Fruit fly (Drosophila melanogaster) whole organism, wandering third instar larva: ENCODE results near the gene cert.

Experiments used
- Abd-B ChIP-seq: fragments of >200 bp; optimal IDR thresholded peaks from 2 replicates; lab custom pipeline; 2017; ENCODE audit warnings: missing biosample characterization, missing genetic modification characterization
- CG32264 ChIP-seq: fragments of 200-800 bp; sonication (Bioruptor generic); optimal IDR thresholded peaks from 2 replicates; lab custom pipeline; 2016; ENCODE audit warnings: missing biosample characterization, missing genetic modification characterization
- CG9705 ChIP-seq: fragments of 200-800 bp; sonication (Bioruptor generic); optimal IDR thresholded peaks from 2 replicates; lab custom pipeline; 2018; ENCODE audit warnings: missing biosample characterization, mild to moderate bottlenecking, missing genetic modification characterization
- CrebA ChIP-seq: fragments of 200-800 bp; sonication (Bioruptor generic); optimal IDR thresholded peaks from 2 replicates; lab custom pipeline; 2016; ENCODE audit warnings: missing biosample characterization, mild to moderate bottlenecking, missing genetic modification characterization, borderline replicate concordance
- Dfd ChIP-seq: fragments of >200 bp; optimal IDR thresholded peaks from 2 replicates; lab custom pipeline; 2017; ENCODE audit warnings: missing biosample characterization, missing genetic modification characterization
- Dif ChIP-seq: fragments of 200-275, 200-300 bp; sonication (Bioruptor generic); optimal IDR thresholded peaks from 2 replicates; lab custom pipeline; 2018; ENCODE audit warnings: missing biosample characterization, missing genetic modification characterization; ENCODE audit not compliant: partially characterized antibody
- GATAd ChIP-seq: sonication (Bioruptor generic); optimal IDR thresholded peaks from 2 replicates; lab custom pipeline; 2016; ENCODE audit warnings: missing biosample characterization, missing genetic modification characterization
- HLH106 ChIP-seq: fragments of 200-800 bp; optimal IDR thresholded peaks from 3 replicates; lab custom pipeline; 2019; ENCODE audit warnings: missing biosample characterization, mild to moderate bottlenecking, missing genetic modification characterization, moderate library complexity
- Hnf4 ChIP-seq: fragments of 200-800 bp; sonication (Bioruptor generic); optimal IDR thresholded peaks from 2 replicates; lab custom pipeline; 2016; ENCODE audit warnings: missing biosample characterization, mild to moderate bottlenecking, missing genetic modification characterization
- Hr83 ChIP-seq: fragments of 200-300 bp; sonication (Bioruptor generic); optimal IDR thresholded peaks from 2 replicates; lab custom pipeline; 2016; ENCODE audit warnings: missing biosample characterization, mild to moderate bottlenecking, missing genetic modification characterization, moderate library complexity; ENCODE audit not compliant: poor library complexity, severe bottlenecking
- Jra ChIP-seq: sonication (Bioruptor generic); optimal IDR thresholded peaks from 2 replicates; lab custom pipeline; 2016; ENCODE audit warnings: missing biosample characterization, missing genetic modification characterization
- Mio ChIP-seq: sonication (Bioruptor generic); optimal IDR thresholded peaks from 2 replicates; lab custom pipeline; 2016; ENCODE audit warnings: missing biosample characterization, missing genetic modification characterization
- Myc ChIP-seq: fragments of >200 bp; optimal IDR thresholded peaks from 2 replicates; lab custom pipeline; 2017
- N ChIP-seq: fragments of >200 bp; optimal IDR thresholded peaks from 2 replicates; lab custom pipeline; 2018; ENCODE audit warnings: missing biosample characterization, missing external identifiers, missing genetic modification characterization
- OdsH ChIP-seq: fragments of 200-800 bp; sonication (Bioruptor generic); optimal IDR thresholded peaks from 2 replicates; lab custom pipeline; 2016; ENCODE audit warnings: missing biosample characterization, mild to moderate bottlenecking, missing genetic modification characterization
- Sp1 ChIP-seq: fragments of 200-800 bp; sonication (Bioruptor generic); optimal IDR thresholded peaks from 3 replicates; lab custom pipeline; 2019; ENCODE audit warnings: missing biosample characterization, mild to moderate bottlenecking, missing genetic modification characterization, moderate library complexity
- Vsx2 ChIP-seq: fragments of 200-300, 225-300 bp; sonication (Bioruptor generic); optimal IDR thresholded peaks from 2 replicates; lab custom pipeline; 2018; ENCODE audit warnings: missing biosample characterization, missing genetic modification characterization; ENCODE audit not compliant: partially characterized antibody
- br ChIP-seq: fragments of 200-800 bp; sonication (Bioruptor generic); optimal IDR thresholded peaks from 2 replicates; lab custom pipeline; 2016; ENCODE audit warnings: missing biosample characterization, missing genetic modification characterization
- brk ChIP-seq: fragments of 200-800 bp; sonication (Bioruptor generic); optimal IDR thresholded peaks from 2 replicates; lab custom pipeline; 2016; ENCODE audit warnings: missing biosample characterization, mild to moderate bottlenecking, missing genetic modification characterization
- dl ChIP-seq, 2 experiments: fragments of 175-275, 200-275 bp in 1 of 2; fragments of 200-275 bp in 1 of 2; sonication (Bioruptor generic); optimal IDR thresholded peaks; lab custom pipeline; 2018; ENCODE audit warnings: mild to moderate bottlenecking in 2 of 2, missing biosample characterization in 2 of 2, missing genetic modification characterization in 2 of 2, moderate library complexity in 2 of 2; ENCODE audit not compliant: partially characterized antibody in 2 of 2, insufficient read depth in 1 of 2
- dmrt93B ChIP-seq: fragments of 200-800 bp; sonication (Bioruptor generic); optimal IDR thresholded peaks from 2 replicates; lab custom pipeline; 2018; ENCODE audit warnings: missing biosample characterization, mild to moderate bottlenecking, missing genetic modification characterization
- dsf ChIP-seq: sonication (Bioruptor generic); optimal IDR thresholded peaks from 2 replicates; lab custom pipeline; 2016; ENCODE audit warnings: missing biosample characterization, missing genetic modification characterization, borderline replicate concordance
- ey ChIP-seq: fragments of 200-800 bp; sonication (Bioruptor generic); optimal IDR thresholded peaks from 2 replicates; lab custom pipeline; 2016; ENCODE audit warnings: missing biosample characterization, missing genetic modification characterization
- foxo ChIP-seq, 2 experiments: fragments of 200-800 bp; sonication (Bioruptor generic); optimal IDR thresholded peaks; 2 replicates in 1 of 2; 3 replicates in 1 of 2; lab custom pipeline; 2016 to 2017; ENCODE audit warnings: missing biosample characterization in 2 of 2, missing genetic modification characterization in 2 of 2
- fru ChIP-seq: fragments of 200-800 bp; sonication (Bioruptor generic); optimal IDR thresholded peaks from 3 replicates; lab custom pipeline; 2016; ENCODE audit warnings: missing biosample characterization, mild to moderate bottlenecking, missing genetic modification characterization
- h ChIP-seq: fragments of 200-800 bp; sonication (Bioruptor generic); optimal IDR thresholded peaks from 3 replicates; lab custom pipeline; 2016; ENCODE audit warnings: missing biosample characterization, mild to moderate bottlenecking, missing genetic modification characterization
- jim ChIP-seq: fragments of 175-275, 200-325 bp; sonication (Bioruptor generic); optimal IDR thresholded peaks from 2 replicates; lab custom pipeline; 2016; ENCODE audit warnings: missing biosample characterization, mild to moderate bottlenecking, missing genetic modification characterization
- psq ChIP-seq: fragments of 200-800 bp; sonication (Bioruptor generic); optimal IDR thresholded peaks from 3 replicates; lab custom pipeline; 2017; ENCODE audit warnings: missing biosample characterization, mild to moderate bottlenecking, missing genetic modification characterization, moderate library complexity
- rgr ChIP-seq: fragments of 200-800 bp; sonication (Bioruptor generic); optimal IDR thresholded peaks from 3 replicates; lab custom pipeline; 2016; ENCODE audit warnings: missing biosample characterization, mild to moderate bottlenecking, missing genetic modification characterization
- sage ChIP-seq: fragments of 200-800 bp; sonication (Bioruptor generic); optimal IDR thresholded peaks from 2 replicates; lab custom pipeline; 2016; ENCODE audit warnings: missing biosample characterization, mild to moderate bottlenecking, missing genetic modification characterization
- sv ChIP-seq: fragments of 200-800 bp; sonication (Bioruptor generic); optimal IDR thresholded peaks from 3 replicates; lab custom pipeline; 2016; ENCODE audit warnings: missing biosample characterization, missing genetic modification characterization
- tai ChIP-seq: sonication (Bioruptor generic); optimal IDR thresholded peaks from 2 replicates; lab custom pipeline; 2016; ENCODE audit warnings: missing biosample characterization, missing genetic modification characterization
- usp ChIP-seq: fragments of >200 bp; optimal IDR thresholded peaks from 2 replicates; lab custom pipeline; 2017; ENCODE audit warnings: missing biosample characterization, missing genetic modification characterization

cert gene

dm6 chr3L:8336372-8336771, 46.7 kb upstream of the cert start, which contains the start of gene Cpr66Cb:
Gene Cpr66Cb, plus strand, starts transcription at chr3L:8336672.
- TF ChIP-seq Hnf4 (no peak), Jra (GFP tag; lab: Kevin White, UChicago) (no peak), Mio (no peak), Myc (lab: Kevin White, UChicago) (no peak), OdsH (GFP tag; lab: Kevin White, UChicago) (no peak), usp (GFP tag; lab: Kevin White, UChicago) (no peak), dsf (GFP tag; lab: Kevin White, UChicago) (no peak), Dif (GFP tag; lab: Kevin White, UChicago) (no peak), Abd-B (GFP tag; lab: Kevin White, UChicago) (no peak), jim (no peak), tai (GFP tag; lab: Kevin White, UChicago) (no peak), sage (GFP tag; lab: Kevin White, UChicago) (no peak), GATAd (GFP tag; lab: Kevin White, UChicago) (no peak), br (GFP tag; lab: Kevin White, UChicago) (no peak), CG9705 (GFP tag; lab: Kevin White, UChicago) (no peak), psq (no peak), Hr83 (GFP tag; lab: Kevin White, UChicago) (no peak), Sp1 (GFP tag; lab: Kevin White, UChicago) (no peak)

- TF ChIP-seq Mio, result no peak
These were observed 44.7 kb upstream of the cert start for dm6 chr3L:8334338-8334737.

dm6 chr3L:8333574-8333973, 43.9 kb upstream of the cert start:
- TF ChIP-seq jim, result no peak
- TF ChIP-seq h, result no peak
- TF ChIP-seq tai (GFP tag; lab: Kevin White, UChicago), result no peak
- no peak for TF ChIP-seq CG32264
- TF ChIP-seq dmrt93B (GFP tag; lab: Kevin White, UChicago), result no peak
- no peak for TF ChIP-seq N (GFP tag; lab: Kevin White, UChicago)
- TF ChIP-seq dsf (GFP tag; lab: Kevin White, UChicago), result no peak
- TF ChIP-seq Dif (GFP tag; lab: Kevin White, UChicago), result no peak
- no peak for TF ChIP-seq CG9705 (GFP tag; lab: Kevin White, UChicago)
- no peak for TF ChIP-seq dl (GFP tag; optimal IDR thresholded peaks at IDR 0.05; lab: Kevin White, UChicago; ENCODE audit: insufficient read depth in 1 of 2, partially characterized antibody in 2 of 2)
- TF ChIP-seq foxo (GFP tag; optimal IDR thresholded peaks at IDR 0.05; lab: Kevin White, UChicago), result no peak
- no peak for TF ChIP-seq HLH106
- TF ChIP-seq brk (GFP tag; lab: Kevin White, UChicago), result no peak
- TF ChIP-seq usp (GFP tag; lab: Kevin White, UChicago), result no peak
- no peak for TF ChIP-seq psq
- TF ChIP-seq Vsx2 (GFP tag; lab: Kevin White, UChicago), result no peak

DNA sequence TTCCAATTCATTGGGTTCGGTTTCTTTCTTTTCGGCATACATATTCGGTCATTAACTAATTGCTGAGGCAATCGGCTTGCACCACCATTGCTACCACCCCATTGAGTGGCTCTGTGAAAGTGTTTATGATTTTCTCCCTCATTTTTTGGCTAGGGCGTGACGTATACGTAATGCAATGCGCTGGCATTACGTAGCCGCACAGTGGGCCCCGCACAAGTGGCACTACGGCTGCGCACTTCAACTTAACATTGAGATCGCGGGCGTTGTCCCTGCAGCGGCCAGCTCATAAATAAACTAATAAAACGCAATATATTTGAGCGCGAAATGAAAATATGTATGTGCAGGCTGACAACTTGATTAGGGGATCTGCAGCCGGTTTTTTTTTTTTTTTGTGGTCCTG, 41.7 kb upstream of the cert start:
- TF ChIP-seq sv (no peak), foxo (GFP tag; optimal IDR thresholded peaks at IDR 0.05; lab: Kevin White, UChicago) (no peak), CrebA (GFP tag; lab: Kevin White, UChicago) (no peak), Dif (GFP tag; lab: Kevin White, UChicago) (no peak), Dfd (GFP tag; lab: Kevin White, UChicago) (no peak), OdsH (GFP tag; lab: Kevin White, UChicago) (no peak), psq (no peak), tai (GFP tag; lab: Kevin White, UChicago) (no peak), ey (GFP tag; lab: Kevin White, UChicago) (no peak), sage (GFP tag; lab: Kevin White, UChicago) (no peak)

- TF ChIP-seq fru (GFP tag; lab: Kevin White, UChicago), result no peak
- no peak for TF ChIP-seq rgr
- peak; percentile 96 for TF ChIP-seq Myc (lab: Kevin White, UChicago)
- TF ChIP-seq Vsx2 (GFP tag; lab: Kevin White, UChicago), result peak; percentile 79
- no peak for TF ChIP-seq dsf (GFP tag; lab: Kevin White, UChicago)
- TF ChIP-seq N (GFP tag; lab: Kevin White, UChicago), result peak; percentile 89
- TF ChIP-seq Dif (GFP tag; lab: Kevin White, UChicago), result peak; percentile 54
These were observed 39.3 kb upstream of the cert start for dm6 chr3L:8329005-8329404.
